Worm (Caenorhabditis elegans): ENCODE results near the gene T20D3.14.

- TF ChIP-seq ama-1 (optimal IDR thresholded peaks at IDR 0.05) (no peak), hmg-4 (GFP tag; optimal IDR thresholded peaks at IDR 0.05) (no peak), ceh-13 (GFP tag; optimal IDR thresholded peaks at IDR 0.05) (no peak), B0310.2 (tag; optimal IDR thresholded peaks at IDR 0.05) (no peak)
Observed at ce11 chrIV:9371126-9371525, 35.4 kb upstream of the T20D3.14 start, which contains the start of gene fbxc-58.

Data from whole organism, early embryonic.